Fruit fly (Drosophila melanogaster): ENCODE results near the gene CG12105.

Gene CG12105

dm6 chr3L:1587140-1587849, 28.3 kb downstream of the CG12105 start (continued):
- TF ChIP-seq eyg (GFP tag; optimal IDR thresholded peaks at IDR 0.05) (peak; percentile 77), pfk (GFP tag; optimal IDR thresholded peaks at IDR 0.05) (no peak), Optix (GFP tag; IDR thresholded peaks at IDR 0.05) (peak; percentile 78; the same call in 2 of the 3 replicates), CG15696 (tag; optimal IDR thresholded peaks at IDR 0.05) (peak; percentile 69), CG2199 (GFP tag; IDR thresholded peaks at IDR 0.05) (0 out of 3 replicates have a peak, but pooled peaks have one; percentile 71), psq (GFP tag; optimal IDR thresholded peaks at IDR 0.05) (no peak), Max (GFP tag; optimal IDR thresholded peaks at IDR 0.05) (peak; percentile 73), gro (GFP tag; optimal IDR thresholded peaks at IDR 0.05) (peak; percentile 91), ken (GFP tag; IDR thresholded peaks at IDR 0.05) (peak; percentile 72; the same call in 2 of the 3 replicates), CG1647 (GFP tag; optimal IDR thresholded peaks at IDR 0.05) (peak; percentile 73), CG4617 (GFP tag; optimal IDR thresholded peaks at IDR 0.05; ENCODE audit: borderline replicate concordance) (peak; percentile 36), CG7745 (tag; optimal IDR thresholded peaks at IDR 0.05) (no peak), CG15479 (GFP tag; optimal IDR thresholded peaks at IDR 0.05) (no peak), CG12391 (tag; optimal IDR thresholded peaks at IDR 0.05) (peak; percentile 62), dpn (GFP tag; optimal IDR thresholded peaks at IDR 0.05) (peak; percentile 89), CG6254 (GFP tag; optimal IDR thresholded peaks at IDR 0.05) (peak; percentile 12), BEAF-32 (GFP tag; optimal IDR thresholded peaks at IDR 0.05) (no peak), Adf1 (GFP tag; IDR thresholded peaks at IDR 0.05) (peak; percentile 57), CG12071 (GFP tag; optimal IDR thresholded peaks at IDR 0.05) (peak; percentile 90), Dbx (GFP tag; IDR thresholded peaks at IDR 0.05) (peak; percentile 82), CG8290 (GFP tag; optimal IDR thresholded peaks at IDR 0.05) (peak; percentile 69), CG8290 (tag; optimal IDR thresholded peaks at IDR 0.05) (peak in 1 of 2 experiments; percentile 97), unpg (GFP tag; optimal IDR thresholded peaks at IDR 0.05) (peak; percentile 84), sisA (GFP tag; IDR thresholded peaks at IDR 0.05) (peak; percentile 93), Ssrp (tag; optimal IDR thresholded peaks at IDR 0.05) (peak; percentile 56), ind (GFP tag; optimal IDR thresholded peaks at IDR 0.05) (peak; percentile 92), cg (GFP tag; optimal IDR thresholded peaks at IDR 0.05) (no peak), CG3726 (GFP tag; IDR thresholded peaks at IDR 0.05) (peak; percentile 84), repo (GFP tag; optimal IDR thresholded peaks at IDR 0.05) (peak; percentile 77), tap (tag; optimal IDR thresholded peaks at IDR 0.05) (peak; percentile 78), Doc3 (GFP tag; IDR thresholded peaks at IDR 0.05; ENCODE audit: partially characterized antibody) (0 out of 3 replicates have a peak, but pooled peaks have one; percentile 26), CG6813 (GFP tag; optimal IDR thresholded peaks at IDR 0.05) (peak; percentile 71), ro (GFP tag; IDR thresholded peaks at IDR 0.05) (peak; percentile 55; the same call in 1 of the 2 replicates), esg (GFP tag; conservative IDR thresholded peaks at IDR 0.05) (peak; percentile 86), Elba2 (GFP tag; optimal IDR thresholded peaks at IDR 0.05) (no peak), CG8089 (GFP tag; optimal IDR thresholded peaks at IDR 0.05) (peak; percentile 38), CHES-1-like (GFP tag; optimal IDR thresholded peaks at IDR 0.05) (peak; percentile 74), Sry-δ (GFP tag; optimal IDR thresholded peaks at IDR 0.05) (peak; percentile 48), NK7.1 (GFP tag; optimal IDR thresholded peaks at IDR 0.05) (peak; percentile 74), Atf3 (GFP tag; optimal IDR thresholded peaks at IDR 0.05) (peak; percentile 52), CG11723 (GFP tag; optimal IDR thresholded peaks at IDR 0.05) (peak; percentile 54), Xrp1 (GFP tag; IDR thresholded peaks at IDR 0.05) (peak; percentile 85), CG15011 (GFP tag; optimal IDR thresholded peaks at IDR 0.05) (peak; percentile 64), sim (GFP tag; IDR thresholded peaks at IDR 0.05) (peak; percentile 79; the same call in 1 of the 2 replicates), lab (GFP tag; optimal IDR thresholded peaks at IDR 0.05) (peak; percentile 91), Ets65A (GFP tag) (peak; percentile 98), CG4360 (GFP tag; IDR thresholded peaks at IDR 0.05) (peak; percentile 59; the same call in 1 of the 2 replicates), so (GFP tag; IDR thresholded peaks at IDR 0.05) (peak; percentile 80), Sox102F (GFP tag; optimal IDR thresholded peaks at IDR 0.05) (peak; percentile 77)
